Worm (Caenorhabditis elegans): ENCODE data around the gene F21A3.3.

F21A3.3 gene

DNA sequence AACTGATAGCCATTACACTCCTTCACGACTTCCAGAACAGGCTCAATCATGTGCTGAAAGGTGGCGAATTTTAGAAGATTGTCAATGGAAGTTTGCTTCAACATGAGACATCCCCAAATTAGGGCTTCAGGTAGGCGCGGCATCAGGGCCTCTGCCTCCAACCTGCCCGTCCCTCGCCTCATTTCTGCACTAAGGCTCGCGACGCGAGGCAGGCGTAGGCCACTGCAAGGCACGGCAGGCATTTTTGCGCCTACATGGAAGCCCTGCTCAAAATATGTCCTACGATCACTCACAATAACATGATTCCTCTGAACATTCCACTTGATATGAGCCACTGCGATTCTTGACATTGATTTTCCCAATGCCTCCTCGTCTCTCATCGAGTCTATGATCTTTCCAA lies 25.7 kb downstream of the F21A3.3 start:
- TF ChIP-seq zag-1 (tag; optimal IDR thresholded peaks at IDR 0.05) = no peak
- no peak for TF ChIP-seq nhr-11 (tag; optimal IDR thresholded peaks at IDR 0.05)
- no peak for TF ChIP-seq nfya-1 (tag; optimal IDR thresholded peaks at IDR 0.05; ENCODE audit: insufficient read depth)
- TF ChIP-seq fkh-2 (tag; optimal IDR thresholded peaks at IDR 0.05) = no peak

DNA sequence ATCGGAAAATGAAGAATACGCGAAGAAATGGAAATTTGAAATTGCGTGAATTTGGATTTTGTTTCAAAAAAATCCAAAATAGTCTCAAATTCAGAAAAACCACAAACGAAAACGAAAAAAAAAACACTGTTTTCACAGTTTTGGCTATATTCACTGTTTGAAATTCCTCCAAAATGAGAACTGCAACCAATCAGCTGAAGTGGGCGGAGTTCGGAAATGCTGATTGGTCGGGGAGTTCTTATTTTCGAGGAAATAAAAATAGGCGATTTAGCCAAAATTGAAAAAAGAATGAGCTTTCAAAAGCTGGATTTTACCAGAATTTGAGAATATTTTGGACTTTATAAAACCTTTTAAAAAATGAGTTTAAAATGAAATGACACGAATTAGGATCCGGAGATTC lies 27.4 kb downstream of the F21A3.3 start, which contains the start of gene glb-14:
Gene glb-14, minus strand, starts transcription at position 97 of the 400 bp plus-strand sequence.
- TF ChIP-seq fkh-10 (GFP tag; optimal IDR thresholded peaks at IDR 0.05) (no peak), nfya-1 (tag; optimal IDR thresholded peaks at IDR 0.05; ENCODE audit: insufficient read depth) (peak; percentile 80), unc-62 (GFP tag; optimal IDR thresholded peaks at IDR 0.05) (no peak)

DNA sequence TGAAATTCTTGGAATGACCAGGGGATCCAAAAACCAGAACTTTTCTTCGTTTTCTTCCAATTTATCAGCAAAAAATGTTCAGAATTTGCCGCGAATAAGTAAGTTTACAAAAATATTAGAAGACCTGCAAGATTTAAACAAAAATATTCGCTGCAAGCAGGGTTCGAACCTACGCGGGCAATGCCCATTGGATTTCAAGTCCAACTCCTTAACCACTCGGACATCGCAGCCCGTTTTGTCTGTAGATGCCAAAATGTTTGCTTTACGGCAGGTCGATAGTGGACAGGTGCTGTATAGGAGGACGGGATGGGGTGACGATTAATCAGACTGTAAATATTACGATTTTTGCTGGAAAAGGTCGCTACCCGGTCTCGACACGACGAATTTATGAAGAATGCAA lies 30.2 kb downstream of the F21A3.3 start:
- TF ChIP-seq tbx-2 (tag; optimal IDR thresholded peaks at IDR 0.05) (no peak), nhr-43 (tag; optimal IDR thresholded peaks at IDR 0.05; ENCODE audit: poor library complexity, severe bottlenecking) (peak; percentile 39)

DNA sequence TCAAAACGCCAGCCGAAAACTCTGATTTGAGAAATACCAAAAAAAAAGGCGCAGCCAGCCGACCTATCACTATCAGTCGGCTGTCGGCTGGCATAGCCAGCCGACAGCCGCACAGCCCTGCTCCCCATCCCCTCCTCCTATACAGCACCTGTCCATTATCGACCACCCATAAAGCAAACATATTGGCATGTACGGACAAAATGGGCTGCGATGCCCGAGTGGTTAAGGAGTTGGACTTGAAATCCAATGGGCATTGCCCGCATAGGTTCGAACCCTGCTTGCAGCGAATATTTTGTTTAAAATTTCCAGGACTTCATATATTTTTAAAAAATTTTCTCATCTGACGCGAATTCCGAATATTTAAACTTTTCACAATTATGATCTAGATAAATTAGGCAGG lies 32.9 kb downstream of the F21A3.3 start:
- TF ChIP-seq nhr-67 (tag; optimal IDR thresholded peaks at IDR 0.05) (no peak), mdl-1 (tag; optimal IDR thresholded peaks at IDR 0.05) (no peak), mml-1 (tag; optimal IDR thresholded peaks at IDR 0.05) (no peak), nhr-76 (tag; optimal IDR thresholded peaks at IDR 0.05) (no peak), nhr-12 (tag; optimal IDR thresholded peaks at IDR 0.05) (no peak), elt-3 (tag; optimal IDR thresholded peaks at IDR 0.05) (no peak), pqm-1 (tag; optimal IDR thresholded peaks at IDR 0.05) (no peak), ceh-28 (tag; optimal IDR thresholded peaks at IDR 0.05) (no peak), elt-2 (tag; optimal IDR thresholded peaks at IDR 0.05) (no peak), ZK546.5 (tag; optimal IDR thresholded peaks at IDR 0.05) (no peak), zag-1 (tag; optimal IDR thresholded peaks at IDR 0.05) (no peak), unc-39 (tag; optimal IDR thresholded peaks at IDR 0.05) (no peak), nhr-77 (tag; optimal IDR thresholded peaks at IDR 0.05) (no peak), unc-62 (GFP tag; optimal IDR thresholded peaks at IDR 0.05) (no peak), egl-5 (tag; optimal IDR thresholded peaks at IDR 0.05) (no peak), nhr-11 (tag; optimal IDR thresholded peaks at IDR 0.05) (no peak), jun-1 (tag; optimal IDR thresholded peaks at IDR 0.05) (no peak), hmg-11 (tag; optimal IDR thresholded peaks at IDR 0.05) (no peak), eor-1 (tag; optimal IDR thresholded peaks at IDR 0.05) (no peak)

DNA sequence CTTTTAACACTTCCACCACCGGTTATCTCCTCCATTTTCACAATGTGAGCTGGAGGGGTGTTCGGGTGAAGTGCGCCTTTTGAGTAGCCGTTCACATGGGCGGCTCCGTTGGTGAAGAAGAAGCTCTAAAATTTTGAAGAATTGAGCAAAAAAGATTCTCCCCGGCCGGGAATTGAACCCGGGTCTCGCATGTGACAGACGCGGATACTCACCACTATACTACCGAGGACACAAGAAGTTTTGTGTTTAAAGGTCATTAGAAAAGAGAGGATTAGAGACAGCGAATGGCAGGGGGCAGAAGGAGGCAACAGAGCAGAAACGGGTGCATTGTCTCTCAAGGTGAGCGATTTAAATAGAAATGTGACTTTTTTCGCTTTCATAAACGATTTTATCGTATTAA lies 34.1 kb downstream of the F21A3.3 start:
- TF ChIP-seq egl-5 (tag; optimal IDR thresholded peaks at IDR 0.05) = no peak
- peak; percentile 53 for TF ChIP-seq nhr-43 (tag; optimal IDR thresholded peaks at IDR 0.05; ENCODE audit: poor library complexity, severe bottlenecking)
- TF ChIP-seq nhr-23 (tag; optimal IDR thresholded peaks at IDR 0.05) = no peak
- TF ChIP-seq ama-1 (optimal IDR thresholded peaks at IDR 0.05) = no peak
- no peak for TF ChIP-seq egl-27 (tag; optimal IDR thresholded peaks at IDR 0.05)
- TF ChIP-seq sea-2 (GFP tag; optimal IDR thresholded peaks at IDR 0.05) = no peak
- no peak for TF ChIP-seq nhr-28 (tag; optimal IDR thresholded peaks at IDR 0.05)
- no peak for TF ChIP-seq lin-15B (tag; optimal IDR thresholded peaks at IDR 0.05)
- TF ChIP-seq tbx-2 (tag; optimal IDR thresholded peaks at IDR 0.05) = peak; percentile 44
- peak; percentile 17 for TF ChIP-seq skn-1 (tag; optimal IDR thresholded peaks at IDR 0.05)
- no peak for TF ChIP-seq ceh-82 (tag; optimal IDR thresholded peaks at IDR 0.05)
- no peak for TF ChIP-seq nhr-11 (tag; optimal IDR thresholded peaks at IDR 0.05)
- no peak for TF ChIP-seq unc-39 (tag; optimal IDR thresholded peaks at IDR 0.05)
- no peak for TF ChIP-seq aly-2 (tag; optimal IDR thresholded peaks at IDR 0.05)
- TF ChIP-seq nhr-76 (tag; optimal IDR thresholded peaks at IDR 0.05) = no peak
- no peak for TF ChIP-seq daf-12 (tag; optimal IDR thresholded peaks at IDR 0.05)
- peak; percentile 44 for TF ChIP-seq pha-4 (tag; optimal IDR thresholded peaks at IDR 0.05)
- no peak for TF ChIP-seq eor-1 (tag; optimal IDR thresholded peaks at IDR 0.05)
- no peak for TF ChIP-seq nhr-237 (tag; optimal IDR thresholded peaks at IDR 0.05)
- peak; percentile 26 for TF ChIP-seq elt-2 (tag; optimal IDR thresholded peaks at IDR 0.05)
- no peak for TF ChIP-seq ceh-28 (tag; optimal IDR thresholded peaks at IDR 0.05)
- TF ChIP-seq ZK546.5 (tag; optimal IDR thresholded peaks at IDR 0.05) = no peak
- TF ChIP-seq nfya-1 (tag; optimal IDR thresholded peaks at IDR 0.05; ENCODE audit: insufficient read depth) = peak; percentile 52
- no peak for TF ChIP-seq lsy-12 (tag; optimal IDR thresholded peaks at IDR 0.05)
- TF ChIP-seq hmg-11 (tag; optimal IDR thresholded peaks at IDR 0.05) = peak; percentile 63
- TF ChIP-seq nhr-25 (tag; optimal IDR thresholded peaks at IDR 0.05) = no peak
- no peak for TF ChIP-seq nhr-67 (tag; optimal IDR thresholded peaks at IDR 0.05)
- TF ChIP-seq unc-62 (GFP tag; optimal IDR thresholded peaks at IDR 0.05) = no peak
- peak; percentile 11 for TF ChIP-seq snpc-4 (tag; optimal IDR thresholded peaks at IDR 0.05)
- TF ChIP-seq zag-1 (tag; optimal IDR thresholded peaks at IDR 0.05) = no peak
- no peak for TF ChIP-seq fkh-10 (GFP tag; optimal IDR thresholded peaks at IDR 0.05)
- TF ChIP-seq lin-39 (tag; optimal IDR thresholded peaks at IDR 0.05) = peak; percentile 25
- TF ChIP-seq ztf-11 (tag; optimal IDR thresholded peaks at IDR 0.05) = no peak
- peak; percentile 10 for TF ChIP-seq pqm-1 (tag; optimal IDR thresholded peaks at IDR 0.05)

Measured in whole organism, L3 larva.